Worm (Caenorhabditis elegans): ENCODE measurements around the gene F54E7.6.

The F54E7.6 gene

ce11 chrIII:5660976-5661375 is at the start of gene F54E7.6:
TSS of gene F54E7.6 (minus strand) at chrIII:5661085.
- TF ChIP-seq unc-62 (GFP tag; optimal IDR thresholded peaks at IDR 0.05), result no peak

- TF ChIP-seq unc-62 (GFP tag; optimal IDR thresholded peaks at IDR 0.05), result no peak
Observed at ce11 chrIII:5710676-5711075, 49.8 kb upstream of the F54E7.6 start.

ce11 chrIII:5710045-5710444 is 49.2 kb upstream of the F54E7.6 start, which contains the start of gene B0336.12:
TSS of gene B0336.12 (minus strand) at chrIII:5710145.
- TF ChIP-seq unc-62 (GFP tag; optimal IDR thresholded peaks at IDR 0.05), result no peak

- no peak for TF ChIP-seq unc-62 (GFP tag; optimal IDR thresholded peaks at IDR 0.05)
Observed at ce11 chrIII:5709224-5709623, 48.3 kb upstream of the F54E7.6 start, which contains the start of gene hpo-28. TSS of gene hpo-28 (minus strand) at chrIII:5709324.

- no peak for TF ChIP-seq unc-62 (GFP tag; optimal IDR thresholded peaks at IDR 0.05)
Observed at ce11 chrIII:5708024-5708423, 47.1 kb upstream of the F54E7.6 start.

ce11 chrIII:5707546-5707945 is 46.7 kb upstream of the F54E7.6 start:
- TF ChIP-seq unc-62 (GFP tag; optimal IDR thresholded peaks at IDR 0.05), result no peak

- TF ChIP-seq unc-62 (GFP tag; optimal IDR thresholded peaks at IDR 0.05), result no peak
Observed at ce11 chrIII:5706077-5706627, 45.3 kb upstream of the F54E7.6 start, which contains the start of gene rpl-23. TSS of gene rpl-23 (minus strand) at chrIII:5706127.

ce11 chrIII:5705228-5705888 is 44.5 kb upstream of the F54E7.6 start, which contains the start of gene swp-1:
TSS of gene swp-1 (minus strand) at chrIII:5705525.
- TF ChIP-seq unc-62 (GFP tag; optimal IDR thresholded peaks at IDR 0.05), result no peak

ce11 chrIII:5701491-5701890 is 40.6 kb upstream of the F54E7.6 start:
- TF ChIP-seq unc-62 (GFP tag; optimal IDR thresholded peaks at IDR 0.05), result no peak

ce11 chrIII:5697963-5698730 is 37.3 kb upstream of the F54E7.6 start, which contains the start of the genes lgg-3 and rgs-5:
TSS of gene lgg-3 (minus strand) at chrIII:5698013.
TSS of gene rgs-5 (plus strand) at chrIII:5698555.
- no peak for TF ChIP-seq unc-62 (GFP tag; optimal IDR thresholded peaks at IDR 0.05)

- TF ChIP-seq unc-62 (GFP tag; optimal IDR thresholded peaks at IDR 0.05), result no peak
Observed at ce11 chrIII:5697266-5697665, 36.4 kb upstream of the F54E7.6 start, which contains the start of gene B0336.7. TSS of gene B0336.7 (minus strand) at chrIII:5697366.

ce11 chrIII:5693736-5694135 is 32.9 kb upstream of the F54E7.6 start, which contains the start of gene B0336.13:
TSS of gene B0336.13 (plus strand) at chrIII:5694036.
- no peak for TF ChIP-seq unc-62 (GFP tag; optimal IDR thresholded peaks at IDR 0.05)

- TF ChIP-seq unc-62 (GFP tag; optimal IDR thresholded peaks at IDR 0.05), result no peak
Observed at ce11 chrIII:5692690-5693089, 31.8 kb upstream of the F54E7.6 start, which contains the start of the genes abi-1 and arle-14. TSS of gene abi-1 (minus strand) at chrIII:5692740. TSS of gene arle-14 (plus strand) at chrIII:5692906.

- TF ChIP-seq unc-62 (GFP tag; optimal IDR thresholded peaks at IDR 0.05), result no peak
Observed at ce11 chrIII:5691826-5692225, 30.9 kb upstream of the F54E7.6 start.

ce11 chrIII:5688246-5688645 is 27.4 kb upstream of the F54E7.6 start:
- no peak for TF ChIP-seq unc-62 (GFP tag; optimal IDR thresholded peaks at IDR 0.05)

ce11 chrIII:5683998-5684397 is 23.1 kb upstream of the F54E7.6 start, which contains the start of gene rcan-1:
TSS of gene rcan-1 (minus strand) at chrIII:5684098.
- no peak for TF ChIP-seq unc-62 (GFP tag; optimal IDR thresholded peaks at IDR 0.05)
